5 worm cellular contexts compared by ENCODE assay signal in the genomic region with DNA sequence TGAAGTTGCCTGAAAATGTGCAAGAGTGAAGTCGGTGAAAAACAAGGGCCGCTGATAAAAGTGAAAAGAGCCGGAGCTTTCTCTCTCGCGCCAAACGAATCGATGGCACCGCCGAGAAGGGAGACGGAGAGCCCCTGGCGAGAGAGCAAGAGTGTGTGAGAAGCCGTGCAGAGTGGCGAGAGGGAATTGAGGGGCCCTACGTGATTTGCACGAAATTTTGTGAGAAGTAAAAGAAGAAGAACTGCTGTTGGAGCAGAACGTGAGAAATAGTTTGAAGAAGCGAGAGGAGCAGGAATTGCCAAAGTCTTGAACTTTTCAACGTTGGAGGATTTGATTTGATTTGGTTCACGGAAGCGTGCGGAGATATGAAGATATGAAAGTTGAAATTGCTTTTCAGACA.
TF ChIP-seq lines count a peak whose summit lies in the region.

TSS of gene aldo-1 (minus strand) at position 9 of the 400 bp plus-strand sequence.

TF ChIP-seq in whole organism, L1 larva, 84 proteins besides CTCF, POLR2A, EP300 and RAD21 (continued from another document and continues in another):
- TF ChIP-seq mab-9 (GFP tag; IDR thresholded peaks at IDR 0.05; lab: Robert Waterston, UW) (no peak), nhr-47 (tag; optimal IDR thresholded peaks at IDR 0.05; lab: Kevin White, UChicago) (peak; percentile 30), elt-3 (tag; optimal IDR thresholded peaks at IDR 0.05; lab: Kevin White, UChicago) (no peak), sox-4 (tag; optimal IDR thresholded peaks at IDR 0.05; lab: Kevin White, UChicago) (no peak), fkh-4 (tag; optimal IDR thresholded peaks at IDR 0.05; lab: Kevin White, UChicago; ENCODE audit: borderline replicate concordance) (no peak), zip-4 (GFP tag; optimal IDR thresholded peaks at IDR 0.05; lab: Kevin White, UChicago) (no peak), swsn-7 (tag; optimal IDR thresholded peaks at IDR 0.05; lab: Kevin White, UChicago) (peak; percentile 31), unc-86 (tag; optimal IDR thresholded peaks at IDR 0.05; lab: Kevin White, UChicago) (no peak), nhr-237 (tag; optimal IDR thresholded peaks at IDR 0.05; lab: Kevin White, UChicago) (no peak), pqm-1 (tag; optimal IDR thresholded peaks at IDR 0.05; lab: Kevin White, UChicago) (no peak), vab-15 (tag; optimal IDR thresholded peaks at IDR 0.05; lab: Kevin White, UChicago) (no peak), lsy-2 (tag; optimal IDR thresholded peaks at IDR 0.05; lab: Kevin White, UChicago) (peak in 1 of 2 experiments; percentile 20), pax-3 (tag; optimal IDR thresholded peaks at IDR 0.05; lab: Kevin White, UChicago) (no peak), nhr-76 (tag; optimal IDR thresholded peaks at IDR 0.05; lab: Kevin White, UChicago) (no peak), jun-1 (tag; optimal IDR thresholded peaks at IDR 0.05; lab: Kevin White, UChicago) (no peak), grh-1 (GFP tag; IDR thresholded peaks at IDR 0.05; lab: Robert Waterston, UW) (no peak), hlh-17 (GFP tag; optimal IDR thresholded peaks at IDR 0.05; lab: Kevin White, UChicago; ENCODE audit: borderline replicate concordance) (no peak), nhr-90 (tag; optimal IDR thresholded peaks at IDR 0.05; lab: Kevin White, UChicago; ENCODE audit: poor library complexity) (no peak), skn-1 (tag; optimal IDR thresholded peaks at IDR 0.05; lab: Kevin White, UChicago) (no peak), efl-3 (GFP tag; optimal IDR thresholded peaks at IDR 0.05; lab: Kevin White, UChicago) (no peak), C16A3.4 (tag; optimal IDR thresholded peaks at IDR 0.05; lab: Kevin White, UChicago) (no peak), xbp-1 (tag; optimal IDR thresholded peaks at IDR 0.05; lab: Kevin White, UChicago) (no peak), alr-1 (tag; optimal IDR thresholded peaks at IDR 0.05; lab: Kevin White, UChicago; ENCODE audit: borderline replicate concordance) (no peak), lin-14 (GFP tag; optimal IDR thresholded peaks at IDR 0.05; lab: Kevin White, UChicago) (peak; percentile 77), zag-1 (tag; optimal IDR thresholded peaks at IDR 0.05; lab: Kevin White, UChicago) (no peak), unc-30 (tag; optimal IDR thresholded peaks at IDR 0.05; lab: Kevin White, UChicago) (no peak)

TF ChIP-seq in whole organism, L2 larva, 48 proteins besides CTCF, POLR2A, EP300 and RAD21 (continued from another document and continues in another):
- no peak for TF ChIP-seq unc-39 (tag; optimal IDR thresholded peaks at IDR 0.05; lab: Kevin White, UChicago)
- no peak for TF ChIP-seq blmp-1 (tag; optimal IDR thresholded peaks at IDR 0.05; lab: Kevin White, UChicago; ENCODE audit: insufficient read depth)
- no peak for TF ChIP-seq nhr-237 (tag; optimal IDR thresholded peaks at IDR 0.05; lab: Kevin White, UChicago)
- peak; percentile 51 for TF ChIP-seq sma-9 (GFP tag; optimal IDR thresholded peaks at IDR 0.05; lab: Kevin White, UChicago)
- TF ChIP-seq sma-9 (tag; optimal IDR thresholded peaks at IDR 0.05; lab: Kevin White, UChicago) = no peak
- TF ChIP-seq mab-5 (tag; optimal IDR thresholded peaks at IDR 0.05; lab: Kevin White, UChicago) = no peak
- TF ChIP-seq nhr-25 (tag; optimal IDR thresholded peaks at IDR 0.05; lab: Kevin White, UChicago) = no peak
- TF ChIP-seq elt-1 (tag; optimal IDR thresholded peaks at IDR 0.05; lab: Kevin White, UChicago) = no peak
- TF ChIP-seq mdl-1 (tag; optimal IDR thresholded peaks at IDR 0.05; lab: Kevin White, UChicago) = no peak
- TF ChIP-seq nhr-11 (tag; optimal IDR thresholded peaks at IDR 0.05; lab: Kevin White, UChicago) = no peak
- no peak for TF ChIP-seq egl-27 (tag; optimal IDR thresholded peaks at IDR 0.05; lab: Kevin White, UChicago)
- TF ChIP-seq unc-55 (GFP tag; optimal IDR thresholded peaks at IDR 0.05; lab: Kevin White, UChicago) = peak; percentile 53
- peak; percentile 62 for TF ChIP-seq C34F6.9 (tag; optimal IDR thresholded peaks at IDR 0.05; lab: Kevin White, UChicago)
- TF ChIP-seq alr-1 (tag; optimal IDR thresholded peaks at IDR 0.05; lab: Kevin White, UChicago) = no peak
- peak; percentile 6 for TF ChIP-seq sem-4 (tag; optimal IDR thresholded peaks at IDR 0.05; lab: Kevin White, UChicago)
- TF ChIP-seq dmd-4 (tag; optimal IDR thresholded peaks at IDR 0.05; lab: Kevin White, UChicago) = no peak
- TF ChIP-seq nhr-77 (tag; optimal IDR thresholded peaks at IDR 0.05; lab: Kevin White, UChicago) = no peak
- TF ChIP-seq lin-13 (GFP tag; optimal IDR thresholded peaks at IDR 0.05; lab: Kevin White, UChicago) = no peak
- no peak for TF ChIP-seq skn-1 (tag; optimal IDR thresholded peaks at IDR 0.05; lab: Kevin White, UChicago)
- TF ChIP-seq nhr-10 (tag; optimal IDR thresholded peaks at IDR 0.05; lab: Kevin White, UChicago) = no peak
- TF ChIP-seq nhr-6 (tag; optimal IDR thresholded peaks at IDR 0.05; lab: Kevin White, UChicago) = no peak
- TF ChIP-seq nhr-129 (tag; optimal IDR thresholded peaks at IDR 0.05; lab: Kevin White, UChicago) = peak; percentile 76
- peak; percentile 41 for TF ChIP-seq zag-1 (tag; optimal IDR thresholded peaks at IDR 0.05; lab: Kevin White, UChicago)
- no peak for TF ChIP-seq aly-2 (tag; optimal IDR thresholded peaks at IDR 0.05; lab: Kevin White, UChicago)
- no peak for TF ChIP-seq ceh-16 (tag; optimal IDR thresholded peaks at IDR 0.05; lab: Kevin White, UChicago)
- peak; percentile 12 for TF ChIP-seq crh-2 (tag; optimal IDR thresholded peaks at IDR 0.05; lab: Kevin White, UChicago)
- TF ChIP-seq ztf-4 (tag; optimal IDR thresholded peaks at IDR 0.05; lab: Kevin White, UChicago) = no peak
- TF ChIP-seq nhr-12 (tag; optimal IDR thresholded peaks at IDR 0.05; lab: Kevin White, UChicago) = no peak

TF ChIP-seq in whole organism, L4 larva, 104 proteins besides CTCF, POLR2A, EP300 and RAD21 (continued from another document and continues in another):
- TF ChIP-seq vab-7 (GFP tag; IDR thresholded peaks at IDR 0.05; lab: Robert Waterston, UW) = no peak
- TF ChIP-seq F10B5.3 (tag; optimal IDR thresholded peaks at IDR 0.05; lab: Kevin White, UChicago) = no peak
- TF ChIP-seq ceh-82 (tag; optimal IDR thresholded peaks at IDR 0.05; lab: Kevin White, UChicago) = no peak
- no peak for TF ChIP-seq jun-1 (tag; optimal IDR thresholded peaks at IDR 0.05; lab: Kevin White, UChicago)
- TF ChIP-seq R02D3.7 (tag; optimal IDR thresholded peaks at IDR 0.05; lab: Kevin White, UChicago) = no peak
- TF ChIP-seq unc-39 (tag; optimal IDR thresholded peaks at IDR 0.05; lab: Kevin White, UChicago) = no peak
- TF ChIP-seq mdl-1 (tag; optimal IDR thresholded peaks at IDR 0.05; lab: Kevin White, UChicago) = peak in 1 of 2 experiments; percentile 13
- no peak for TF ChIP-seq T26A8.4 (GFP tag; IDR thresholded peaks at IDR 0.05; lab: Robert Waterston, UW)
- no peak for TF ChIP-seq nhr-42 (GFP tag; IDR thresholded peaks at IDR 0.05; lab: Robert Waterston, UW)
- TF ChIP-seq madf-9 (GFP tag; conservative IDR thresholded peaks at IDR 0.05; lab: Robert Waterston, UW) = no peak
- TF ChIP-seq nhr-102 (tag; optimal IDR thresholded peaks at IDR 0.05; lab: Kevin White, UChicago) = no peak
- TF ChIP-seq mxl-2 (GFP tag; conservative IDR thresholded peaks at IDR 0.05; lab: Robert Waterston, UW) = no peak
- TF ChIP-seq skn-1 (tag; optimal IDR thresholded peaks at IDR 0.05; lab: Kevin White, UChicago) = no peak
- no peak for TF ChIP-seq lin-38 (GFP tag; IDR thresholded peaks at IDR 0.05; lab: Robert Waterston, UW)
- no peak for TF ChIP-seq gei-8 (GFP tag; optimal IDR thresholded peaks at IDR 0.05; lab: Kevin White, UChicago)
- TF ChIP-seq fos-1 (tag; optimal IDR thresholded peaks at IDR 0.05; lab: Kevin White, UChicago) = no peak
- TF ChIP-seq ztf-11 (tag; optimal IDR thresholded peaks at IDR 0.05; lab: Kevin White, UChicago) = no peak
- TF ChIP-seq lir-3 (tag; optimal IDR thresholded peaks at IDR 0.05; lab: Kevin White, UChicago) = no peak
- no peak for TF ChIP-seq saeg-2 (GFP tag; IDR thresholded peaks at IDR 0.05; lab: Robert Waterston, UW)
- no peak for TF ChIP-seq madf-5 (GFP tag; IDR thresholded peaks at IDR 0.05; lab: Robert Waterston, UW)
- no peak for TF ChIP-seq ceh-28 (tag; optimal IDR thresholded peaks at IDR 0.05; lab: Kevin White, UChicago)
- TF ChIP-seq F49E8.2 (tag; optimal IDR thresholded peaks at IDR 0.05; lab: Kevin White, UChicago; ENCODE audit: borderline replicate concordance) = no peak
- TF ChIP-seq mxl-3 (GFP tag; optimal IDR thresholded peaks at IDR 0.05; lab: Kevin White, UChicago) = no peak
- TF ChIP-seq nhr-76 (tag; optimal IDR thresholded peaks at IDR 0.05; lab: Kevin White, UChicago) = no peak
- TF ChIP-seq lin-13 (GFP tag; optimal IDR thresholded peaks at IDR 0.05; lab: Kevin White, UChicago) = no peak
- peak; percentile 36 for TF ChIP-seq fkh-10 (GFP tag; optimal IDR thresholded peaks at IDR 0.05; lab: Kevin White, UChicago)
- TF ChIP-seq daf-8 (GFP tag; IDR thresholded peaks at IDR 0.05; lab: Robert Waterston, UW) = no peak
- no peak for TF ChIP-seq nhr-6 (tag; optimal IDR thresholded peaks at IDR 0.05; lab: Kevin White, UChicago)
- TF ChIP-seq pqm-1 (tag; optimal IDR thresholded peaks at IDR 0.05; lab: Kevin White, UChicago) = no peak

TF ChIP-seq in whole organism, late embryonic, 69 proteins besides CTCF, POLR2A, EP300 and RAD21 (continued from another document and continues in another):
- TF ChIP-seq odd-2 (tag; optimal IDR thresholded peaks at IDR 0.05; lab: Kevin White, UChicago) (no peak), unc-55 (GFP tag; optimal IDR thresholded peaks at IDR 0.05; lab: Kevin White, UChicago) (no peak), C08G9.2 (tag; optimal IDR thresholded peaks at IDR 0.05; lab: Kevin White, UChicago) (no peak), nhr-11 (tag; optimal IDR thresholded peaks at IDR 0.05; lab: Kevin White, UChicago) (no peak), syd-9 (tag; optimal IDR thresholded peaks at IDR 0.05; lab: Kevin White, UChicago) (peak; percentile 62), ceh-24 (tag; optimal IDR thresholded peaks at IDR 0.05; lab: Kevin White, UChicago) (no peak), eyg-1 (tag; optimal IDR thresholded peaks at IDR 0.05; lab: Kevin White, UChicago) (no peak), ceh-48 (tag; optimal IDR thresholded peaks at IDR 0.05; lab: Kevin White, UChicago) (no peak), ama-1 (optimal IDR thresholded peaks at IDR 0.05; lab: Kevin White, UChicago) (no peak), elt-4 (tag; optimal IDR thresholded peaks at IDR 0.05; lab: Kevin White, UChicago) (no peak), zip-5 (tag; optimal IDR thresholded peaks at IDR 0.05; lab: Kevin White, UChicago) (no peak), ceh-30 (tag; optimal IDR thresholded peaks at IDR 0.05; lab: Kevin White, UChicago) (no peak), npax-4 (tag; optimal IDR thresholded peaks at IDR 0.05; lab: Kevin White, UChicago) (no peak), ets-4 (tag; optimal IDR thresholded peaks at IDR 0.05; lab: Kevin White, UChicago) (no peak), pha-4 (tag; optimal IDR thresholded peaks at IDR 0.05; lab: Kevin White, UChicago) (no peak), dmd-4 (tag; optimal IDR thresholded peaks at IDR 0.05; lab: Kevin White, UChicago; ENCODE audit: borderline replicate concordance) (no peak), unc-3 (GFP tag; conservative IDR thresholded peaks at IDR 0.05; lab: Robert Waterston, UW) (no peak), unc-3 (tag; optimal IDR thresholded peaks at IDR 0.05; lab: Kevin White, UChicago) (no peak), pqm-1 (tag; optimal IDR thresholded peaks at IDR 0.05; lab: Kevin White, UChicago) (no peak), hlh-15 (tag; optimal IDR thresholded peaks at IDR 0.05; lab: Kevin White, UChicago) (no peak), hlh-13 (GFP tag; optimal IDR thresholded peaks at IDR 0.05; lab: Kevin White, UChicago) (no peak), ceh-9 (tag; optimal IDR thresholded peaks at IDR 0.05; lab: Kevin White, UChicago) (no peak), sox-4 (tag; optimal IDR thresholded peaks at IDR 0.05; lab: Kevin White, UChicago) (no peak), hlh-30 (tag; optimal IDR thresholded peaks at IDR 0.05; lab: Kevin White, UChicago; ENCODE audit: insufficient read depth) (no peak), tbx-7 (tag; optimal IDR thresholded peaks at IDR 0.05; lab: Kevin White, UChicago) (no peak), pag-3 (tag; optimal IDR thresholded peaks at IDR 0.05; lab: Kevin White, UChicago; ENCODE audit: borderline replicate concordance) (no peak), Y22D7AL.16 (tag; optimal IDR thresholded peaks at IDR 0.05; lab: Kevin White, UChicago) (no peak), madf-2 (tag; optimal IDR thresholded peaks at IDR 0.05; lab: Kevin White, UChicago) (no peak), lim-6 (tag; optimal IDR thresholded peaks at IDR 0.05; lab: Kevin White, UChicago) (no peak), K02D7.2 (tag; optimal IDR thresholded peaks at IDR 0.05; lab: Kevin White, UChicago) (no peak), sox-2 (GFP tag; IDR thresholded peaks at IDR 0.05; lab: Robert Waterston, UW) (no peak)

TF ChIP-seq in whole organism, young adult, 124 proteins besides CTCF, POLR2A, EP300 and RAD21 (continued from another document):
- TF ChIP-seq lsl-1 (GFP tag; optimal IDR thresholded peaks at IDR 0.05; lab: Kevin White, UChicago) (no peak), bed-2 (GFP tag; IDR thresholded peaks at IDR 0.05; lab: Robert Waterston, UW) (no peak), repo-1 (tag; optimal IDR thresholded peaks at IDR 0.05; lab: Kevin White, UChicago) (no peak), lin-40 (tag; optimal IDR thresholded peaks at IDR 0.05; lab: Kevin White, UChicago) (peak; percentile 5), K12H6.12 (tag; optimal IDR thresholded peaks at IDR 0.05; lab: Kevin White, UChicago) (peak; percentile 4), mes-4 (tag; optimal IDR thresholded peaks at IDR 0.05; lab: Kevin White, UChicago) (no peak), egrh-3 (GFP tag; IDR thresholded peaks at IDR 0.05; lab: Robert Waterston, UW) (peak; percentile 38; the same call in 1 of the 2 replicates), ceh-27 (GFP tag; optimal IDR thresholded peaks at IDR 0.05; lab: Kevin White, UChicago) (no peak), egl-44 (GFP tag; IDR thresholded peaks at IDR 0.05; lab: Robert Waterston, UW) (no peak), ztf-3 (GFP tag; optimal IDR thresholded peaks at IDR 0.05; lab: Kevin White, UChicago) (no peak), ZK185.1 (tag; optimal IDR thresholded peaks at IDR 0.05; lab: Kevin White, UChicago; ENCODE audit: poor library complexity, severe bottlenecking) (no peak), dpff-1 (tag; optimal IDR thresholded peaks at IDR 0.05; lab: Kevin White, UChicago) (no peak), athp-1 (tag; optimal IDR thresholded peaks at IDR 0.05; lab: Kevin White, UChicago) (no peak), egl-18 (GFP tag; IDR thresholded peaks at IDR 0.05; lab: Robert Waterston, UW) (no peak), D2030.7 (GFP tag; IDR thresholded peaks at IDR 0.05; lab: Robert Waterston, UW) (no peak), F22D6.2 (tag; optimal IDR thresholded peaks at IDR 0.05; lab: Kevin White, UChicago) (no peak), hrde-1 (tag; optimal IDR thresholded peaks at IDR 0.05; lab: Kevin White, UChicago; ENCODE audit: borderline replicate concordance) (no peak), madf-10 (tag; optimal IDR thresholded peaks at IDR 0.05; lab: Kevin White, UChicago) (no peak), attf-5 (GFP tag; optimal IDR thresholded peaks at IDR 0.05; lab: Kevin White, UChicago) (no peak)
